Worm (Caenorhabditis elegans): ENCODE results near the gene hpo-29.

hpo-29 gene

ce11 chrIII:209695-210091, 26.0 kb upstream of the hpo-29 start, which contains the start of gene klp-20:
Gene klp-20 (plus strand): TSS chrIII:209992.
- TF ChIP-seq ttx-3 (tag; optimal IDR thresholded peaks at IDR 0.05), result no peak
- TF ChIP-seq ceh-22 (tag; optimal IDR thresholded peaks at IDR 0.05), result no peak
- TF ChIP-seq pax-1 (tag; optimal IDR thresholded peaks at IDR 0.05), result no peak
- TF ChIP-seq nhr-11 (tag; optimal IDR thresholded peaks at IDR 0.05), result no peak
- no peak for TF ChIP-seq odd-2 (tag; optimal IDR thresholded peaks at IDR 0.05)
- TF ChIP-seq fax-1 (tag; optimal IDR thresholded peaks at IDR 0.05), result no peak
- TF ChIP-seq K02D7.2 (tag; optimal IDR thresholded peaks at IDR 0.05), result no peak
- no peak for TF ChIP-seq fkh-10 (GFP tag; optimal IDR thresholded peaks at IDR 0.05)
- no peak for TF ChIP-seq hlh-6 (tag; optimal IDR thresholded peaks at IDR 0.05)
- no peak for TF ChIP-seq eyg-1 (tag; optimal IDR thresholded peaks at IDR 0.05)
- no peak for TF ChIP-seq unc-3 (GFP tag; conservative IDR thresholded peaks at IDR 0.05)
- no peak for TF ChIP-seq unc-3 (tag; optimal IDR thresholded peaks at IDR 0.05)
- TF ChIP-seq C08G9.2 (tag; optimal IDR thresholded peaks at IDR 0.05), result no peak
- TF ChIP-seq ceh-24 (tag; optimal IDR thresholded peaks at IDR 0.05), result no peak
- no peak for TF ChIP-seq elt-2 (tag; optimal IDR thresholded peaks at IDR 0.05)
- TF ChIP-seq C38D4.7 (GFP tag; optimal IDR thresholded peaks at IDR 0.05), result no peak
- no peak for TF ChIP-seq ceh-14 (tag; optimal IDR thresholded peaks at IDR 0.05)
- no peak for TF ChIP-seq K09A11.1 (tag; optimal IDR thresholded peaks at IDR 0.05; ENCODE audit: insufficient read depth)
- TF ChIP-seq che-1 (tag; optimal IDR thresholded peaks at IDR 0.05), result no peak
- TF ChIP-seq ahr-1 (tag; optimal IDR thresholded peaks at IDR 0.05), result no peak

- no peak for TF ChIP-seq ceh-31 (tag; optimal IDR thresholded peaks at IDR 0.05)
- peak; percentile 65 for TF ChIP-seq unc-42 (tag; optimal IDR thresholded peaks at IDR 0.05)
Observed at ce11 chrIII:211387-211786, 24.3 kb upstream of the hpo-29 start.

- TF ChIP-seq ceh-19 (GFP tag; optimal IDR thresholded peaks at IDR 0.05) (no peak), nfya-1 (tag; optimal IDR thresholded peaks at IDR 0.05) (peak; percentile 20), ahr-1 (tag; optimal IDR thresholded peaks at IDR 0.05) (no peak), unc-42 (tag; optimal IDR thresholded peaks at IDR 0.05) (peak; percentile 29), ceh-31 (tag; optimal IDR thresholded peaks at IDR 0.05) (peak; percentile 49), ceh-34 (tag; optimal IDR thresholded peaks at IDR 0.05) (peak; percentile 46), ref-2 (tag; optimal IDR thresholded peaks at IDR 0.05) (no peak), dve-1 (tag; optimal IDR thresholded peaks at IDR 0.05) (no peak), ztf-16 (tag; optimal IDR thresholded peaks at IDR 0.05) (no peak), ceh-48 (tag; optimal IDR thresholded peaks at IDR 0.05) (peak; percentile 6)
Observed at ce11 chrIII:220368-220767, 15.3 kb upstream of the hpo-29 start.

ce11 chrIII:222508-222907, 13.1 kb upstream of the hpo-29 start:
- TF ChIP-seq F13H6.1 (tag; optimal IDR thresholded peaks at IDR 0.05), result no peak
- TF ChIP-seq sox-4 (tag; optimal IDR thresholded peaks at IDR 0.05), result no peak
- TF ChIP-seq odd-2 (tag; optimal IDR thresholded peaks at IDR 0.05), result no peak
- TF ChIP-seq ceh-9 (tag; optimal IDR thresholded peaks at IDR 0.05), result no peak
- no peak for TF ChIP-seq K02D7.2 (tag; optimal IDR thresholded peaks at IDR 0.05)
- TF ChIP-seq npax-4 (tag; optimal IDR thresholded peaks at IDR 0.05), result no peak
- TF ChIP-seq sdc-2 (tag; optimal IDR thresholded peaks at IDR 0.05), result no peak
- no peak for TF ChIP-seq fkh-6 (tag; optimal IDR thresholded peaks at IDR 0.05)
- TF ChIP-seq ceh-14 (tag; optimal IDR thresholded peaks at IDR 0.05), result no peak
- no peak for TF ChIP-seq hlh-8 (tag; optimal IDR thresholded peaks at IDR 0.05)
- TF ChIP-seq zip-5 (tag; optimal IDR thresholded peaks at IDR 0.05), result no peak
- no peak for TF ChIP-seq ceh-30 (tag; optimal IDR thresholded peaks at IDR 0.05)
- TF ChIP-seq pros-1 (tag; optimal IDR thresholded peaks at IDR 0.05), result no peak
